Worm (Caenorhabditis elegans): Measurements from ENCODE around the gene R07H5.9.
"Not testable (repeated sequence)": the region's sequence is repeated elsewhere in the genome, so short reads cannot be mapped to it uniquely, and the experiment has no call there.

DNA sequence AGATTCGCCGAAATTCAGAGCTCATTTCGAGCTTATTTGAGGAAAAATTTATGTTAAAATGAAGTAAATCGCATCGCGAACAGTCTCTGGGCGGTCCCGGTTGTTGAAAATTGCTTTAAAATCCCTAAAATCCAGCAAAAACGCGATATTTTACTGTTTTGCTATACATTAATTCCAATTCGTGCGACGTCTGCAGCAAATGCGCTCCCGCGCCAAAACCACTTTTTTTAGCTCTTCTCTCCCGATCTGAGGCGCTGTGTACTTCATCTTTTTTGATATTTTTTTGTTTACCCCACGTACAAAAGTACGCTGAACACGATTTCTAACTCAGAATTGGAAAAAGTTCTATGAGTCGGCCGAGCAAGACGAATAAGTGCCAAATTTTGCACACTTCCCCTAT lies 8.3 kb upstream of the R07H5.9 start, which contains the start of gene R07H5.16:
- not testable (repeated sequence) for TF ChIP-seq sox-2 (GFP tag; IDR thresholded peaks at IDR 0.05); dve-1 (tag; optimal IDR thresholded peaks at IDR 0.05); pha-4 (tag; optimal IDR thresholded peaks at IDR 0.05); elt-2 (tag; optimal IDR thresholded peaks at IDR 0.05); ceh-9 (tag; optimal IDR thresholded peaks at IDR 0.05); K09A11.1 (tag; optimal IDR thresholded peaks at IDR 0.05; ENCODE audit: insufficient read depth); ama-1 (optimal IDR thresholded peaks at IDR 0.05); ref-2 (tag; optimal IDR thresholded peaks at IDR 0.05); dmd-4 (tag; optimal IDR thresholded peaks at IDR 0.05; ENCODE audit: borderline replicate concordance); Y22D7AL.16 (tag; optimal IDR thresholded peaks at IDR 0.05); fkh-10 (GFP tag; optimal IDR thresholded peaks at IDR 0.05); pqm-1 (tag; optimal IDR thresholded peaks at IDR 0.05); nhr-232 (tag; optimal IDR thresholded peaks at IDR 0.05)
